Worm (Caenorhabditis elegans) whole organism, young adult: ENCODE data around the gene Y110A2AR.1.

Experiments used
- Y56A3A.18 ChIP-seq: fragments of 200-800 bp; sonication (Bioruptor generic); IDR thresholded peaks from 2 replicates; pipeline ENCODE4 v1.3.6; 2022; ENCODE audit warnings: missing genetic modification reagents, missing genetic modification characterization, missing compliant biosample characterization
- ama-1 ChIP-seq, 3 experiments: fragments of 150-350 bp in 1 of 3; sonication (generic microtip) in 2 of 3; optimal IDR thresholded peaks; 2 replicates each; lab custom pipeline; 2014 to 2018; ENCODE audit warnings: missing biosample characterization in 2 of 3, missing genetic modification characterization in 2 of 3, missing genetic modification reagents in 2 of 3
- athp-1 ChIP-seq: sonication (generic microtip); optimal IDR thresholded peaks from 2 replicates; lab custom pipeline; 2017; ENCODE audit warnings: mild to moderate bottlenecking, missing genetic modification characterization, missing compliant biosample characterization
- ceh-91 ChIP-seq: fragments of 200-800 bp; sonication (Bioruptor generic); IDR thresholded peaks from 2 replicates; pipeline ENCODE4 v1.3.6; 2022; ENCODE audit warnings: missing genetic modification reagents, missing genetic modification characterization, missing compliant biosample characterization
- gei-17 ChIP-seq: fragments of 200-800 bp; sonication (Bioruptor generic); optimal IDR thresholded peaks from 2 replicates; lab custom pipeline; 2018; ENCODE audit warnings: mild to moderate bottlenecking, missing genetic modification characterization, missing compliant biosample characterization
- pha-4 ChIP-seq: fragments of 150-350 bp; sonication (generic microtip); optimal IDR thresholded peaks from 2 replicates; lab custom pipeline; 2014; ENCODE audit warnings: missing biosample characterization, missing genetic modification reagents, missing genetic modification characterization
- snpc-4 ChIP-seq, 5 experiments: fragments of 150-350 bp in 1 of 5; sonication (generic microtip) in 4 of 5; optimal IDR thresholded peaks; 2 replicates each; lab custom pipeline; 2014 to 2018; ENCODE audit warnings: missing genetic modification characterization in 5 of 5, missing biosample characterization in 3 of 5, antibody characterized with exemption in 2 of 5, mild to moderate bottlenecking in 2 of 5, missing compliant biosample characterization in 2 of 5, missing genotype in 2 of 5, moderate library complexity in 2 of 5, missing genetic modification reagents in 1 of 5

ce11 chrII:2922359-2922758, 2.8 kb downstream of the Y110A2AR.1 start:
- TF ChIP-seq Y56A3A.18 (GFP tag; lab: Robert Waterston, UW), result no peak
- TF ChIP-seq gei-17 (GFP tag; lab: Kevin White, UChicago), result no peak
- no peak for TF ChIP-seq athp-1 (tag; lab: Kevin White, UChicago)
- TF ChIP-seq ama-1 (optimal IDR thresholded peaks at IDR 0.05; lab: Kevin White, UChicago), result no peak
- TF ChIP-seq ama-1 (GFP tag; optimal IDR thresholded peaks at IDR 0.05; lab: Kevin White, UChicago), result no peak
- TF ChIP-seq ceh-91, result no peak
- TF ChIP-seq snpc-4 (GFP tag; optimal IDR thresholded peaks at IDR 0.05; lab: Kevin White, UChicago), result no peak
- TF ChIP-seq snpc-4 (tag; optimal IDR thresholded peaks at IDR 0.05; lab: Kevin White, UChicago), result no peak
- no peak for TF ChIP-seq pha-4
